Worm (Caenorhabditis elegans): Measurements from ENCODE around the gene srj-33.

The srj-33 gene

DNA sequence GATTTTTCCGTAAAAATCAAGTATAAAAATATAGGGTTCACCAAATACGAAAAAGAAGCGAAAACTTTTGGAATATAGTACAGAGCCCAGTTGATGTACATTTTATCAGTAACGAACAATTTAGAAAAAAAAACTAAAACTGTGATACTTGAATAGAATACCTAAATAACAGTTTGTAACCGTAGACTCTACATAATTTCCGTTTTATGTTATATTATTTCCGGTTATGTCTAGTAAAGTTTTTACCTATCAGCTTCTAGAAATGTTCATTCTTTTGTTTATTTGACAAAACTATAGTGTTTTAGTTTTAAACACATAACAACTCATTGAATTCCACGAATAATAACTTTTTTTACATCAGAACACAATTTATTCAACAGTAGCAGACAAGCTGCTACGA lies at the start of gene srj-33:
TSS of gene srj-33 (minus strand) at position 101 of the 400 bp plus-strand sequence.
- TF ChIP-seq ref-1 (GFP tag; conservative IDR thresholded peaks at IDR 0.05) (no peak), T22C8.4 (GFP tag; IDR thresholded peaks at IDR 0.05) (no peak), flt-1 (GFP tag; IDR thresholded peaks at IDR 0.05) (no peak), cog-1 (tag; optimal IDR thresholded peaks at IDR 0.05) (no peak), med-1 (GFP tag; optimal IDR thresholded peaks at IDR 0.05; ENCODE audit: insufficient read depth) (no peak), ztf-29 (GFP tag; IDR thresholded peaks at IDR 0.05) (no peak), ztf-23 (GFP tag; IDR thresholded peaks at IDR 0.05) (no peak), tab-1 (GFP tag; IDR thresholded peaks at IDR 0.05) (no peak), klf-2 (GFP tag; conservative IDR thresholded peaks at IDR 0.05) (no peak)

DNA sequence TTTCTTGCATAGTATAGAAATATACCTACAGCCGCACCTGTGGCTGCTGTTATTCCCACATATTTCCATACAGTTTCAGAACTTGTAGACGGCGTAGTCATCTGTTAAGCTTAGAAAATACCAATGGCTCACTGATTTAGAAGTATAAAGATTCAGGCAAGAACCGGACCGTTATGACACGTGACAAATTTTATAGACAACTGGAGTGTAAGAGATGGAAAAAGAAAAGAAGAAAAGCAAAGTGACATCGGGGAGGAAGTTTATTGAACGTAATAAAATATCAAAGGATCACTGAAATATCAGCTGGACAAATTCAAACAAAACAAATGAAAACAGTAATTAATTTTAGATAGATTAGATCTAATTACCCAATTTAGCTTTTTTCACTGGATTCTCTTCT lies 48.8 kb upstream of the srj-33 start, which contains the start of gene rmd-2:
TSS of gene rmd-2 (minus strand) at position 101 of the 400 bp plus-strand sequence.
- TF ChIP-seq ztf-29 (GFP tag; IDR thresholded peaks at IDR 0.05) (no peak), cog-1 (tag; optimal IDR thresholded peaks at IDR 0.05) (no peak), ref-1 (GFP tag; conservative IDR thresholded peaks at IDR 0.05) (no peak), med-1 (GFP tag; optimal IDR thresholded peaks at IDR 0.05; ENCODE audit: insufficient read depth) (no peak), klf-2 (GFP tag; conservative IDR thresholded peaks at IDR 0.05) (no peak), T22C8.4 (GFP tag; IDR thresholded peaks at IDR 0.05) (no peak), tab-1 (GFP tag; IDR thresholded peaks at IDR 0.05) (no peak), ztf-23 (GFP tag; IDR thresholded peaks at IDR 0.05) (no peak), flt-1 (GFP tag; IDR thresholded peaks at IDR 0.05) (no peak)

ce11 chrV:9985227-9985864 lies 48.0 kb upstream of the srj-33 start:
- no peak for TF ChIP-seq flt-1 (GFP tag; IDR thresholded peaks at IDR 0.05)
- TF ChIP-seq cog-1 (tag; optimal IDR thresholded peaks at IDR 0.05): no peak
- no peak for TF ChIP-seq T22C8.4 (GFP tag; IDR thresholded peaks at IDR 0.05)
- TF ChIP-seq ztf-29 (GFP tag; IDR thresholded peaks at IDR 0.05): no peak
- no peak for TF ChIP-seq med-1 (GFP tag; optimal IDR thresholded peaks at IDR 0.05; ENCODE audit: insufficient read depth)
- no peak for TF ChIP-seq ztf-23 (GFP tag; IDR thresholded peaks at IDR 0.05)
- no peak for TF ChIP-seq tab-1 (GFP tag; IDR thresholded peaks at IDR 0.05)
- TF ChIP-seq ref-1 (GFP tag; conservative IDR thresholded peaks at IDR 0.05): no peak
- TF ChIP-seq klf-2 (GFP tag; conservative IDR thresholded peaks at IDR 0.05): no peak

ce11 chrV:9984821-9985220 lies 47.5 kb upstream of the srj-33 start:
- TF ChIP-seq tab-1 (GFP tag; IDR thresholded peaks at IDR 0.05) (no peak), flt-1 (GFP tag; IDR thresholded peaks at IDR 0.05) (no peak), ref-1 (GFP tag; conservative IDR thresholded peaks at IDR 0.05) (no peak), ztf-23 (GFP tag; IDR thresholded peaks at IDR 0.05) (no peak), ztf-29 (GFP tag; IDR thresholded peaks at IDR 0.05) (no peak), klf-2 (GFP tag; conservative IDR thresholded peaks at IDR 0.05) (no peak), cog-1 (tag; optimal IDR thresholded peaks at IDR 0.05) (no peak), med-1 (GFP tag; optimal IDR thresholded peaks at IDR 0.05; ENCODE audit: insufficient read depth) (no peak), T22C8.4 (GFP tag; IDR thresholded peaks at IDR 0.05) (no peak)

ce11 chrV:9983529-9983928 lies 46.2 kb upstream of the srj-33 start:
- TF ChIP-seq ztf-23 (GFP tag; IDR thresholded peaks at IDR 0.05) (no peak), ref-1 (GFP tag; conservative IDR thresholded peaks at IDR 0.05) (no peak), tab-1 (GFP tag; IDR thresholded peaks at IDR 0.05) (no peak), klf-2 (GFP tag; conservative IDR thresholded peaks at IDR 0.05) (no peak), flt-1 (GFP tag; IDR thresholded peaks at IDR 0.05) (no peak), cog-1 (tag; optimal IDR thresholded peaks at IDR 0.05) (no peak), T22C8.4 (GFP tag; IDR thresholded peaks at IDR 0.05) (no peak), med-1 (GFP tag; optimal IDR thresholded peaks at IDR 0.05; ENCODE audit: insufficient read depth) (no peak), ztf-29 (GFP tag; IDR thresholded peaks at IDR 0.05) (no peak)

DNA sequence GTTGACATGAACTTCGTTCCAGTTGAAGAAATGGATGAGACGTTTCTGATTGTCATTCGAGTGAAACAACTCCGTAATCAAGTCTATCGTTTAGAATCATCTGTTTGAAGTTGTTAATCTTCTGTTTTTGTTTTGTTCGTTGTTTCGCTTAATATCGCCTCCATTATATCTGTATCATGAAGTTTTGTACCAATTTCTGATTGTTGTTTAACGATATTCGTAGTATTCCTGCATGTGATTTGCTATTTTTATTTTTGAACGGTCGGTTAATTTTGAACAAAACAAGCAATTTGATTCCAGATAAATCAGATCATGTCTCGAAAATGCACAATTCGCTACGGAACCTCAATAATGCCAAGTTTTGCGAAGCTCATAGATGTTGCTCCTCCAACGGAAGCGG lies 45.2 kb upstream of the srj-33 start, which contains the start of gene C27H6.9:
TSS of gene C27H6.9 (plus strand) at position 301 of the 400 bp plus-strand sequence.
- TF ChIP-seq flt-1 (GFP tag; IDR thresholded peaks at IDR 0.05) (no peak), ztf-23 (GFP tag; IDR thresholded peaks at IDR 0.05) (no peak), klf-2 (GFP tag; conservative IDR thresholded peaks at IDR 0.05) (no peak), cog-1 (tag; optimal IDR thresholded peaks at IDR 0.05) (no peak), med-1 (GFP tag; optimal IDR thresholded peaks at IDR 0.05; ENCODE audit: insufficient read depth) (no peak), T22C8.4 (GFP tag; IDR thresholded peaks at IDR 0.05) (no peak), ztf-29 (GFP tag; IDR thresholded peaks at IDR 0.05) (no peak), ref-1 (GFP tag; conservative IDR thresholded peaks at IDR 0.05) (no peak), tab-1 (GFP tag; IDR thresholded peaks at IDR 0.05) (no peak)

- TF ChIP-seq ref-1 (GFP tag; conservative IDR thresholded peaks at IDR 0.05) (peak; percentile 55; the same call in 1 of the 2 replicates), ztf-23 (GFP tag; IDR thresholded peaks at IDR 0.05) (peak; percentile 68; the same call in 1 of the 2 replicates), klf-2 (GFP tag; conservative IDR thresholded peaks at IDR 0.05) (0 out of 2 replicates have a peak, but pooled peaks have one; percentile 23), flt-1 (GFP tag; IDR thresholded peaks at IDR 0.05) (peak; percentile 76)
Observed at ce11 chrV:9980731-9981483, 43.6 kb upstream of the srj-33 start, which contains the start of the genes ruvb-1 and tofu-1. TSS of gene ruvb-1 (minus strand) at chrV:9980802. TSS of gene tofu-1 (plus strand) at chrV:9981147.

ce11 chrV:9978425-9978824 lies 41.1 kb upstream of the srj-33 start:
- TF ChIP-seq flt-1 (GFP tag; IDR thresholded peaks at IDR 0.05): no peak
- TF ChIP-seq ztf-29 (GFP tag; IDR thresholded peaks at IDR 0.05): no peak
- TF ChIP-seq ztf-23 (GFP tag; IDR thresholded peaks at IDR 0.05): no peak
- no peak for TF ChIP-seq T22C8.4 (GFP tag; IDR thresholded peaks at IDR 0.05)
- no peak for TF ChIP-seq ref-1 (GFP tag; conservative IDR thresholded peaks at IDR 0.05)
- TF ChIP-seq med-1 (GFP tag; optimal IDR thresholded peaks at IDR 0.05; ENCODE audit: insufficient read depth): no peak
- TF ChIP-seq klf-2 (GFP tag; conservative IDR thresholded peaks at IDR 0.05): no peak
- no peak for TF ChIP-seq cog-1 (tag; optimal IDR thresholded peaks at IDR 0.05)
- TF ChIP-seq tab-1 (GFP tag; IDR thresholded peaks at IDR 0.05): no peak

ce11 chrV:9977211-9977610 lies 39.9 kb upstream of the srj-33 start:
- TF ChIP-seq med-1 (GFP tag; optimal IDR thresholded peaks at IDR 0.05; ENCODE audit: insufficient read depth) (no peak), ztf-23 (GFP tag; IDR thresholded peaks at IDR 0.05) (no peak), klf-2 (GFP tag; conservative IDR thresholded peaks at IDR 0.05) (no peak), T22C8.4 (GFP tag; IDR thresholded peaks at IDR 0.05) (no peak), cog-1 (tag; optimal IDR thresholded peaks at IDR 0.05) (no peak), flt-1 (GFP tag; IDR thresholded peaks at IDR 0.05) (no peak), ref-1 (GFP tag; conservative IDR thresholded peaks at IDR 0.05) (no peak), tab-1 (GFP tag; IDR thresholded peaks at IDR 0.05) (no peak), ztf-29 (GFP tag; IDR thresholded peaks at IDR 0.05) (no peak)
